Worm (Caenorhabditis elegans) whole organism, L1 larva: Measurements from ENCODE around the gene srh-268.

Experiments used
- ceh-8 ChIP-seq: fragments of 200-800 bp; sonication (Bioruptor generic); optimal IDR thresholded peaks from 2 replicates; lab custom pipeline; 2018; ENCODE audit warnings: mild to moderate bottlenecking, missing genetic modification characterization, moderate library complexity, missing compliant biosample characterization
- ces-1 ChIP-seq: fragments of 150-350 bp; optimal IDR thresholded peaks from 2 replicates; lab custom pipeline; 2014; ENCODE audit warnings: missing biosample characterization, missing genetic modification reagents, missing genetic modification characterization
- unc-130 ChIP-seq: fragments of 150-350 bp; optimal IDR thresholded peaks from 2 replicates; lab custom pipeline; 2017; ENCODE audit warnings: missing biosample characterization, missing genetic modification characterization, inconsistent platforms

DNA sequence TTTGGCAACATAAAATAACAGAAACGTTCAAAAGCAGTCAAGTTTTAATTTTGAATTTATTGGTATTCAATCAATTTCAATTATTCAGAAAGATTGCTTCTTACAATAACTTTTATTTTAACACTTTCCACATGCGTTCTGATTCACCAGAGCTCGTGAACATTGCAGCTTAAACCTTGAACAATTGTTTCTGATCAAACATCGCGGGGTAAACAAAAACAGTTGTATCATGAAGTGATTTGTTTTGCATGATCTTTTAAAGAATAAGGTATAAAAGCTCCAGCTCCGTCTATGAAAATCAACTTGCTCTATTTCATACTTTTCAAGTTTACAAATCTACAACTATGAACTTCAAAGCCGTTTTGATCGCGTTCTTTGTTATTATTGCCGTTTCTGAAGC is 15.7 kb upstream of the srh-268 start, which contains the start of gene C54F6.6:
- TF ChIP-seq unc-130 (tag; lab: Kevin White, UChicago): no peak
- TF ChIP-seq ces-1: no peak
- TF ChIP-seq ceh-8: no peak
